Worm (Caenorhabditis elegans): ENCODE results near the gene phat-5.

ce11 chrV:4120629-4121028 lies 1.7 kb downstream of the phat-5 start, which contains the start of gene T05B4.10:
- TF ChIP-seq nhr-28 (tag; optimal IDR thresholded peaks at IDR 0.05) (no peak), jun-1 (tag; optimal IDR thresholded peaks at IDR 0.05) (no peak), fos-1 (tag; optimal IDR thresholded peaks at IDR 0.05) (no peak), ces-1 (GFP tag; optimal IDR thresholded peaks at IDR 0.05) (no peak), lin-13 (GFP tag; optimal IDR thresholded peaks at IDR 0.05) (no peak), snpc-4 (tag; optimal IDR thresholded peaks at IDR 0.05) (no peak), mep-1 (tag; optimal IDR thresholded peaks at IDR 0.05) (no peak)
